Worm (Caenorhabditis elegans): ENCODE measurements around the gene T20B12.4.

Gene T20B12.4

DNA sequence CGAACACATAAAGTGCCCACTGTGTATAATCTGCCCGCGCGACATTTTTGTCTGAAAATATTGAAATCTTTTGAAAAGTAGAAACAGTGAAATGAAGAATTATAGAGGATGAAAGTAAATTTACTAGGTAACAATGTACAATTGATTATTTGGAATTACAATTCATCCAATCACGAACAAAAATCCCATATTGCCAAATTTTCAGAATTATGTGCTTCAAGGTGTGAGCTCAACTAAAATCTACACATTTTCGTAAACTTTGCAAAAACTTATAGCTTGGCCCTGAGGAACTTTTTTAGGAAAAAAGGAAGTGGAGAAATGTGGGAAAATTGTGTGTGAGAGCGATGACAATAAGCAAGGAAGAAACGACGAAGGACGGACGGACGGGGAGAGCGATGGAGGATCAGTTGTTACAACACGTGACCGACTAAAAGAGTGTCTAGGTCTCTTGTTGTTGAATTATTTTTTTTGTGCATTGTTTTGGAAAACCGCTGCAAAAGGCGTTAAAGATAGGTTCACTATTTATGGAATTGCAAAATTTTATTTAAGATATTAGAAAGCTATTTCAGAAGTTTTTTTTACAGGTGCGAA is 7.3 kb downstream of the T20B12.4 start, which contains the start of gene mml-1:
TSS of gene mml-1 (minus strand) at position 51 of the 591 bp plus-strand sequence.
- TF ChIP-seq F49E8.2 (tag; optimal IDR thresholded peaks at IDR 0.05; ENCODE audit: insufficient read depth): no peak
- no peak for TF ChIP-seq B0035.1 (tag; optimal IDR thresholded peaks at IDR 0.05)
- TF ChIP-seq B0336.3 (GFP tag; IDR thresholded peaks at IDR 0.05): no peak
- no peak for TF ChIP-seq cebp-2 (GFP tag; IDR thresholded peaks at IDR 0.05)
- no peak for TF ChIP-seq lin-26 (GFP tag; IDR thresholded peaks at IDR 0.05)
- no peak for TF ChIP-seq die-1 (tag; optimal IDR thresholded peaks at IDR 0.05)
- no peak for TF ChIP-seq ztf-18 (tag; optimal IDR thresholded peaks at IDR 0.05)
- TF ChIP-seq ets-4 (GFP tag; optimal IDR thresholded peaks at IDR 0.05): no peak
- TF ChIP-seq ama-1 (optimal IDR thresholded peaks at IDR 0.05): peak; percentile 50
- TF ChIP-seq ama-1 (GFP tag; optimal IDR thresholded peaks at IDR 0.05): no peak
- TF ChIP-seq tbp1 (GFP tag; optimal IDR thresholded peaks at IDR 0.05): peak; percentile 6
- 0 out of 2 replicates have a peak, but pooled peaks have one; percentile 6 for TF ChIP-seq pbrm-1 (GFP tag; IDR thresholded peaks at IDR 0.05)
- TF ChIP-seq ceh-40 (GFP tag; IDR thresholded peaks at IDR 0.05): no peak
- no peak for TF ChIP-seq aptf-2 (GFP tag; conservative IDR thresholded peaks at IDR 0.05)
- TF ChIP-seq rcor-1 (GFP tag; IDR thresholded peaks at IDR 0.05): no peak
- no peak for TF ChIP-seq F52B5.7 (tag; optimal IDR thresholded peaks at IDR 0.05)
- TF ChIP-seq let-607 (tag; optimal IDR thresholded peaks at IDR 0.05): no peak
- no peak for TF ChIP-seq hlh-26 (GFP tag; conservative IDR thresholded peaks at IDR 0.05)
- no peak for TF ChIP-seq hrde-1 (tag; optimal IDR thresholded peaks at IDR 0.05; ENCODE audit: borderline replicate concordance)
- TF ChIP-seq F39B2.1 (GFP tag; IDR thresholded peaks at IDR 0.05): no peak

DNA sequence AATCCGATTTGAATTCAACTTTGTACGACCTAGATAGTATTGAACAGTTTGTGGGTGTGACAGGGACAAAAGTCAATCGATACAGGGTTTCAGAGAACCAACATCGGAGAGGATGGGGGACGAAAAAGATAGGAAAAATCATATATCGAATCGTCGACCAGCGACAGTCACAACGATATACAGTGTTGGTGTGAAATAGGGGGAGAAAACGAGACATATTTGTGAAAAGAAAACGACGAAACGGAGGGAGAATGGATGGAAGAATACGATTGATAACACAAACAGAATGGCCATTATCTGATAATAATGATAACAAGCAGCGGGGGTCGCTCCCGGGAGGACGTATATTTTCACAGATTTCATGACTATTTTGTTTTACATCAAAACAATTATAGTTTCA is 7.9 kb downstream of the T20B12.4 start:
- TF ChIP-seq hmg-20 (GFP tag; IDR thresholded peaks at IDR 0.05) (no peak), cebp-2 (GFP tag; IDR thresholded peaks at IDR 0.05) (no peak), nhr-80 (tag; optimal IDR thresholded peaks at IDR 0.05) (peak; percentile 77), bed-2 (GFP tag; IDR thresholded peaks at IDR 0.05) (no peak), ama-1 (optimal IDR thresholded peaks at IDR 0.05) (peak; percentile 55), ama-1 (GFP tag; optimal IDR thresholded peaks at IDR 0.05) (no peak)

DNA sequence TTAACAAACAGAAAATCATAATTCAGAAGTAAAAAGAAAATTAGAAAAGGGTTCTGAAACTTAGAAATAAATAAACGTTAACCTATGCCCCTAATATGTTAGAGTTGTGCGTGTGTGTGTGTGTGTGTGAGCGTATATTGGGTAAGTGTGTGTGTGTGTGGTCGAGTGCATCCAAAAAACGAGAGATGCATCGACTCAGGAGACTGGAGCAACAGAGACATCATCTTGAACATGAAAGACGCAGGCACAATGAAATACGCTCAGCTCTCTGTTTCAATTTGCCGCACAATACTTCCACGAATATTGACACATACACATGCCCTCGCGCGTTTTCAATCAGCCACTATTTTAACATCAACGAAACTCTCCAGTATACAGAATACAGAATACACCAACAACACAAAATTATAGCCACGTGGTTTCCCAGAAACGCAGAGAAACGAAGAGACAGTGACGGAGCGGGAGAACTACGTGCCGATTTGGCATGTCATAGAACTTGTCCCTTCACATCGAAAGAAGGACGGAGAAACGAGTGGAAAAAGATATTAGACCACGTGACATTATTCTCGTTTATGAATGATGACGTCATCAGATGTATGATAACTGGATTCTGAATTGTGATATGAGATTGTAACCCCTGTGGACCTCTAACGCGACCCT is 8.8 kb downstream of the T20B12.4 start:
- TF ChIP-seq mcd-1 (GFP tag; IDR thresholded peaks at IDR 0.05): peak; percentile 48; the same call in 1 of the 2 replicates
- TF ChIP-seq attf-5 (GFP tag; optimal IDR thresholded peaks at IDR 0.05): peak; percentile 69
- peak; percentile 15 for TF ChIP-seq ets-4 (GFP tag; optimal IDR thresholded peaks at IDR 0.05)
- TF ChIP-seq ceh-58 (GFP tag; IDR thresholded peaks at IDR 0.05): no peak
- TF ChIP-seq lin-26 (GFP tag; IDR thresholded peaks at IDR 0.05): 0 out of 2 replicates have a peak, but pooled peaks have one; percentile 52
- no peak for TF ChIP-seq lsl-1 (GFP tag; optimal IDR thresholded peaks at IDR 0.05)
- TF ChIP-seq sea-2 (GFP tag; IDR thresholded peaks at IDR 0.05): no peak
- TF ChIP-seq snpc-4 (GFP tag; optimal IDR thresholded peaks at IDR 0.05): no peak
- TF ChIP-seq snpc-4 (tag; optimal IDR thresholded peaks at IDR 0.05): peak in 3 of 4 experiments; percentile 3 to 48 (median 21)
- TF ChIP-seq nhr-27 (tag; optimal IDR thresholded peaks at IDR 0.05): no peak
- no peak for TF ChIP-seq dpff-1 (tag; optimal IDR thresholded peaks at IDR 0.05)
- TF ChIP-seq lin-40 (tag; optimal IDR thresholded peaks at IDR 0.05): peak; percentile 79
- no peak for TF ChIP-seq madf-6 (GFP tag; IDR thresholded peaks at IDR 0.05)
- peak; percentile 36 for TF ChIP-seq repo-1 (tag; optimal IDR thresholded peaks at IDR 0.05)
- TF ChIP-seq tbp1 (GFP tag; optimal IDR thresholded peaks at IDR 0.05): peak; percentile 63
- TF ChIP-seq F57A8.1 (GFP tag; optimal IDR thresholded peaks at IDR 0.05): no peak
- TF ChIP-seq B0336.3 (GFP tag; IDR thresholded peaks at IDR 0.05): peak; percentile 64; the same call in 1 of the 2 replicates
- no peak for TF ChIP-seq cebp-1 (GFP tag; IDR thresholded peaks at IDR 0.05)
- TF ChIP-seq cebp-1 (tag; optimal IDR thresholded peaks at IDR 0.05): peak; percentile 74
- peak; percentile 20 for TF ChIP-seq nhr-90 (tag; optimal IDR thresholded peaks at IDR 0.05)
- TF ChIP-seq ztf-28 (GFP tag; IDR thresholded peaks at IDR 0.05): no peak
- no peak for TF ChIP-seq attf-6 (GFP tag; IDR thresholded peaks at IDR 0.05)
- TF ChIP-seq let-607 (tag; optimal IDR thresholded peaks at IDR 0.05): peak; percentile 76 to 84
- no peak for TF ChIP-seq lir-1 (GFP tag; conservative IDR thresholded peaks at IDR 0.05)
- peak; percentile 24; the same call in 1 of the 2 replicates for TF ChIP-seq hmg-1.2 (GFP tag; IDR thresholded peaks at IDR 0.05)
- no peak for TF ChIP-seq pha-4 (tag; optimal IDR thresholded peaks at IDR 0.05)

Measured in whole organism, young adult.